Fruit fly (Drosophila melanogaster) whole organism, prepupa: ENCODE data around the gene CG13898.
A peak's percentile ranks its signal among the peaks of the same experiment; 100 is the strongest.

ENCODE experiments used
- Blimp-1 ChIP-seq: fragments of 200-800 bp; sonication (Bioruptor generic); optimal IDR thresholded peaks from 3 replicates; lab custom pipeline; 2017; ENCODE audit warnings: missing biosample characterization, missing genetic modification characterization, mild to moderate bottlenecking, moderate library complexity, missing genetic modification reagents
- CG10631 ChIP-seq: fragments of 200-800 bp; sonication (Bioruptor generic); optimal IDR thresholded peaks from 2 replicates; lab custom pipeline; 2016; ENCODE audit warnings: missing biosample characterization, missing genetic modification characterization
- CG11294 ChIP-seq: fragments of 200-800 bp; sonication (Bioruptor generic); IDR thresholded peaks from 2 replicates; pipeline ENCODE4 v1.3.6; 2022; ENCODE audit warnings: missing biosample characterization, missing genetic modification characterization
- CG11762 ChIP-seq: fragments of 200-800 bp; sonication (Bioruptor generic); optimal IDR thresholded peaks from 3 replicates; lab custom pipeline; 2016; ENCODE audit warnings: missing biosample characterization, missing genetic modification characterization; ENCODE audit not compliant: insufficient read depth
- CG11902 ChIP-seq: fragments of 200-800 bp; sonication (Bioruptor generic); optimal IDR thresholded peaks from 3 replicates; lab custom pipeline; 2016; ENCODE audit warnings: missing biosample characterization, missing genetic modification characterization
- CG15336 ChIP-seq: fragments of 200-800 bp; sonication (Bioruptor generic); IDR thresholded peaks from 2 replicates; pipeline ENCODE4 v1.3.6; 2022; ENCODE audit warnings: missing biosample characterization, missing genetic modification characterization
- CG1621 ChIP-seq: fragments of 200-800 bp; sonication (Bioruptor generic); optimal IDR thresholded peaks from 3 replicates; lab custom pipeline; 2018; ENCODE audit warnings: missing biosample characterization, mild to moderate bottlenecking, missing genetic modification characterization
- CG16779 ChIP-seq: fragments of 200-800 bp; sonication (Bioruptor generic); optimal IDR thresholded peaks from 3 replicates; lab custom pipeline; 2017; ENCODE audit warnings: missing biosample characterization, mild to moderate bottlenecking, missing genetic modification characterization
- CG3032 ChIP-seq: fragments of 200-800 bp; optimal IDR thresholded peaks from 2 replicates; lab custom pipeline; 2019; ENCODE audit warnings: missing biosample characterization, mild to moderate bottlenecking, missing genetic modification characterization, moderate library complexity
- CG31627 ChIP-seq: fragments of 200-800 bp; sonication (Bioruptor generic); optimal IDR thresholded peaks from 3 replicates; lab custom pipeline; 2016; ENCODE audit warnings: missing biosample characterization, missing genetic modification characterization
- CG32006 ChIP-seq: fragments of 200-800 bp; sonication (Bioruptor generic); optimal IDR thresholded peaks from 3 replicates; lab custom pipeline; 2017; ENCODE audit warnings: missing biosample characterization, mild to moderate bottlenecking, missing genetic modification characterization
- CG3919 ChIP-seq: fragments of 200-800 bp; sonication (Bioruptor generic); optimal IDR thresholded peaks from 3 replicates; lab custom pipeline; 2016; ENCODE audit warnings: missing biosample characterization, missing genetic modification characterization
- CG4318 ChIP-seq: fragments of 200-800 bp; sonication (Bioruptor generic); optimal IDR thresholded peaks from 3 replicates; lab custom pipeline; 2017; ENCODE audit warnings: missing biosample characterization, mild to moderate bottlenecking, missing genetic modification characterization
- CG6163 ChIP-seq: fragments of 200-800 bp; sonication (Bioruptor generic); IDR thresholded peaks from 3 replicates; pipeline ENCODE4 v1.3.6; 2022; ENCODE audit warnings: missing biosample characterization, missing genetic modification characterization
- CG6276 ChIP-seq: fragments of 200-800 bp; sonication (Bioruptor generic); optimal IDR thresholded peaks from 2 replicates; lab custom pipeline; 2017; ENCODE audit warnings: missing biosample characterization, mild to moderate bottlenecking, missing genetic modification characterization
- CG6808 ChIP-seq: fragments of 200-800 bp; sonication (Bioruptor generic); optimal IDR thresholded peaks from 3 replicates; lab custom pipeline; 2017; ENCODE audit warnings: missing biosample characterization, missing genetic modification characterization, mild to moderate bottlenecking, moderate library complexity, missing genetic modification reagents
- CG8119 ChIP-seq: fragments of 200-800 bp; sonication (Bioruptor generic); IDR thresholded peaks from 3 replicates; pipeline ENCODE4 v1.3.6; 2022; ENCODE audit warnings: missing biosample characterization, missing genetic modification characterization
- Eip75B ChIP-seq: fragments of 200-800 bp; sonication (Bioruptor generic); optimal IDR thresholded peaks from 3 replicates; lab custom pipeline; 2016; ENCODE audit warnings: missing biosample characterization, missing genetic modification characterization
- Eip78C ChIP-seq: fragments of 200-800 bp; sonication (Bioruptor generic); peaks from one replicate; lab custom pipeline; 2016; ENCODE audit warnings: missing biosample characterization, missing genetic modification characterization
- Eip93F ChIP-seq: fragments of 200-800 bp; sonication (Bioruptor generic); optimal IDR thresholded peaks from 2 replicates; lab custom pipeline; 2016; ENCODE audit warnings: missing biosample characterization, mild to moderate bottlenecking, missing genetic modification characterization
- Ets21C ChIP-seq: fragments of 200-800 bp; sonication (Bioruptor generic); optimal IDR thresholded peaks from 3 replicates; lab custom pipeline; 2016; ENCODE audit warnings: missing biosample characterization, missing genetic modification characterization
- Gug ChIP-seq: fragments of 200-800 bp; sonication (Bioruptor generic); IDR thresholded peaks from 2 replicates; pipeline ENCODE4 v1.3.6; 2022; ENCODE audit warnings: missing biosample characterization, missing genetic modification characterization
- Hr38 ChIP-seq: sonication (Bioruptor generic); optimal IDR thresholded peaks from 2 replicates; lab custom pipeline; 2016; ENCODE audit warnings: missing biosample characterization, missing genetic modification characterization
- Hr39 ChIP-seq: fragments of 200-800 bp; sonication (Bioruptor generic); optimal IDR thresholded peaks from 2 replicates; lab custom pipeline; 2016; ENCODE audit warnings: missing biosample characterization, missing genetic modification characterization
- Hr4 ChIP-seq: fragments of 200-800 bp; sonication (Bioruptor generic); optimal IDR thresholded peaks from 3 replicates; lab custom pipeline; 2016; ENCODE audit warnings: missing biosample characterization, missing genetic modification characterization
- Lpt ChIP-seq: fragments of 200-800 bp; sonication (Bioruptor generic); optimal IDR thresholded peaks from 3 replicates; lab custom pipeline; 2016; ENCODE audit warnings: missing biosample characterization, missing genetic modification characterization
- Met ChIP-seq: fragments of 200-800 bp; sonication (Bioruptor generic); optimal IDR thresholded peaks from 3 replicates; lab custom pipeline; 2016; ENCODE audit warnings: missing biosample characterization, missing genetic modification characterization
- OdsH ChIP-seq: fragments of 200-800 bp; sonication (Bioruptor generic); optimal IDR thresholded peaks from 3 replicates; lab custom pipeline; 2016; ENCODE audit warnings: missing biosample characterization, missing genetic modification characterization
- Smox ChIP-seq: fragments of 200-800 bp; sonication (Bioruptor generic); optimal IDR thresholded peaks from 3 replicates; lab custom pipeline; 2016; ENCODE audit warnings: missing biosample characterization, missing genetic modification characterization
- Sox14 ChIP-seq: fragments of 200-800 bp; sonication (Bioruptor generic); optimal IDR thresholded peaks from 3 replicates; lab custom pipeline; 2016; ENCODE audit warnings: missing biosample characterization, missing genetic modification characterization
- Sox15 ChIP-seq: fragments of 200-800 bp; sonication (Bioruptor generic); optimal IDR thresholded peaks from 3 replicates; lab custom pipeline; 2016; ENCODE audit warnings: missing biosample characterization, missing genetic modification characterization
- achi ChIP-seq: fragments of 200-800 bp; sonication (Bioruptor generic); optimal IDR thresholded peaks from 3 replicates; lab custom pipeline; 2016; ENCODE audit warnings: missing biosample characterization, missing genetic modification characterization
- acj6 ChIP-seq: fragments of 200-800 bp; sonication (Bioruptor generic); optimal IDR thresholded peaks from 3 replicates; lab custom pipeline; 2016; ENCODE audit warnings: missing biosample characterization, missing genetic modification characterization
- cyc ChIP-seq: fragments of 200-800 bp; sonication (Bioruptor generic); optimal IDR thresholded peaks from 3 replicates; lab custom pipeline; 2016; ENCODE audit warnings: missing biosample characterization, missing genetic modification characterization
- dsx ChIP-seq: fragments of 200-800 bp; optimal IDR thresholded peaks from 3 replicates; lab custom pipeline; 2019; ENCODE audit warnings: missing biosample characterization, mild to moderate bottlenecking, missing genetic modification characterization, moderate library complexity; ENCODE audit not compliant: poor library complexity, severe bottlenecking
- eg ChIP-seq: fragments of 200-800 bp; sonication (Bioruptor generic); IDR thresholded peaks from 3 replicates; pipeline ENCODE4 v1.3.6; 2022; ENCODE audit warnings: missing biosample characterization, missing genetic modification characterization
- fd59A ChIP-seq: fragments of 200-800 bp; sonication (Bioruptor generic); optimal IDR thresholded peaks from 2 replicates; lab custom pipeline; 2017; ENCODE audit warnings: missing biosample characterization, mild to moderate bottlenecking, missing genetic modification characterization, missing genetic modification reagents
- fkh ChIP-seq: fragments of 200-800 bp; sonication (Bioruptor generic); optimal IDR thresholded peaks from 3 replicates; lab custom pipeline; 2017; ENCODE audit warnings: missing biosample characterization, mild to moderate bottlenecking, missing genetic modification characterization, moderate library complexity
- lz ChIP-seq: fragments of 200-800 bp; sonication (Bioruptor generic); optimal IDR thresholded peaks from 3 replicates; lab custom pipeline; 2016; ENCODE audit warnings: missing biosample characterization, missing genetic modification characterization
- pdm3 ChIP-seq: fragments of 200-800 bp; sonication (Bioruptor generic); optimal IDR thresholded peaks from 3 replicates; lab custom pipeline; 2016; ENCODE audit warnings: missing biosample characterization, missing genetic modification characterization
- vri ChIP-seq: fragments of 200-800 bp; sonication (Bioruptor generic); optimal IDR thresholded peaks from 3 replicates; lab custom pipeline; 2016; ENCODE audit warnings: missing biosample characterization, mild to moderate bottlenecking, missing genetic modification characterization

CG13898 gene

DNA sequence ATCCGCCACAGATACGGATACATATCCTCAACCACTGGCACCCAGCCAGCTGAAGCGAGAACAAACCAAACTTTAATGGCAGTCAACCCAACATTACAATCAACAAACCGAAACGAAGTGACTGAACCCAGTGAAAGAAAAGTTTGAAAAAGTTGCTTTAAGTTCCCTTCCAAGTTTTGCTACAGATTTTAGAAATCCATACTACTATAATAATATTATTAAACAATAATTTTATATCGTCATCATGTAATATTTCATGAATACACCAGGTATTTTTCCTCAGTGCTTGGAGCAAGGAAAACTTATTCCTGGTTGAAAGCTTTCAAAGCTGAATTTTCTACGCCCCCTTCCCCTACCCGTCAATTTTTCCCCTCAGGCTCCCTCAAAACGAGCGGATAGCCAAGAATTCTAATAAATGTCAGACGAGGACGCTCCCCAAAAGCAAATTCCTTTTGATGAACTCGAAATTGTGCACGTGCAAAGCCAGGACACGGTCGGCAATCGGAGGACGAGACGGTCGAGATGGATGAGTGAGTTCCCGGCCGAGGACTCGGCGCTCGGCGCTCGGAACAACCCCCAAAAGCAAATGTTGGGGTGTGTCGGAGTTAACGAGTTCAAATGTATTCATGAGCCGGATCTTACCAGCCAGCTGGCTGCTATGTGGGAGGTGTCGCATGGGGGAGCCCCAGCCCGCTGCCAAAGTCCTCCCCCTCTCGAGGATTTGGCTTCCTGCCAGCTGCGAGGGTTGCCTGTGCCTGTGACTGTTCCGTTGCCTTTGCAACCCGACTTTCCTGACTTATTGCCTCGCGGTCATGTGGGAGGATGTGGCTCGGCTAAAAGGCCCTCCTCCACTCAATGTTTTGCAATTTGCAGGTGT lies 6.7 kb downstream of the CG13898 start (continued):
- TF ChIP-seq Ets21C (GFP tag; lab: Kevin White, UChicago) (no peak), Hr39 (GFP tag; lab: Kevin White, UChicago) (no peak), Lpt (GFP tag; lab: Kevin White, UChicago) (no peak), dsx (GFP tag; lab: Kevin White, UChicago) (peak; percentile 51), lz (GFP tag; lab: Kevin White, UChicago) (no peak), cyc (GFP tag; lab: Kevin White, UChicago) (no peak), CG1621 (tag; lab: Kevin White, UChicago) (no peak), CG3032 (tag; lab: Kevin White, UChicago) (peak; percentile 35)

DNA sequence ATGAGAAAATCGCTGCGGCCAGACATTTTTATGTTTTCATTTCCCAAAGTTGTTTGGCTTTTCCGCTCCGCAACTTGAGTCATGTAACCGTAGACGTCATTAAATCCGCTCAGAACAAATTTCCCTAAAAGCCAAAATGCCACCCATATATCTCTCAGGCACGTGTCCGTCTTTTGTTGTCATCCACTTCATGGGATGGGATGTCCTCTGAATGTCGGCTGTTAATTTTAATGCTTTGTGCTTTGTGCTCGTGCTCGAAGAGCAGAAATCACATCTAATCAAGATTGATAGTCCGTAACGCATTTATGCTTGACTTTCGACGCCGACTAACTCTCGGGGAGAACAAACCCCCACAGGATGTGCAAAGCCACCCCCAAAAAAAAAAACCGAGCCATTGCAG lies 8.8 kb downstream of the CG13898 start:
- TF ChIP-seq vri (GFP tag; lab: Kevin White, UChicago): no peak
- TF ChIP-seq CG3919 (GFP tag; lab: Kevin White, UChicago): no peak
- TF ChIP-seq CG31627: no peak
- TF ChIP-seq Smox (GFP tag; lab: Kevin White, UChicago): no peak
- no peak for TF ChIP-seq fd59A (GFP tag; lab: Kevin White, UChicago)
- TF ChIP-seq CG11902 (GFP tag; lab: Kevin White, UChicago): no peak
- no peak for TF ChIP-seq CG8119 (GFP tag; lab: Robert Waterston, UW)
- TF ChIP-seq CG16779 (tag; lab: Kevin White, UChicago): no peak
- TF ChIP-seq Eip93F (GFP tag; lab: Kevin White, UChicago): no peak
- TF ChIP-seq CG4318 (GFP tag; lab: Kevin White, UChicago): no peak
- TF ChIP-seq cyc (GFP tag; lab: Kevin White, UChicago): no peak
- TF ChIP-seq, all 60 proteins: peak for 0

DNA sequence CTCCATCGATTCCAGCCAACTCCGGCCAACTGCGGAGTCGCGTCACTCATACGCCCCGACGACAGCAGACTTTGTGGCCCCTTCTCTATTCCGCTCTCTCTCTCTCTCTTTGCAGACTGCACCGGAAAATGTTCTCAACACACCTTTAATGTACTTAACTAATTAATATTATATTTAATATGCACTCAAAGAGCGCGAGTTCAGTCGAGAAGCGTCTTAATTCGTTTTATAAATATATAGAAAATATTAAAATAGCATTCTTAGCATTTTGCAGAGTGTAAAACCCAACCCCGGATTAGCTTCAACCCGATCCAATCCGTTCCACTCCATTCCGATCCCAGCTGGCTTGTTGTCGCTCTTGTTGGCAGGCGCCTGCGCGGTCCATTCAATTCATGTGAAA lies 9.4 kb downstream of the CG13898 start:
- TF ChIP-seq Hr4 (GFP tag; lab: Kevin White, UChicago) (peak; percentile 41), achi (GFP tag; lab: Kevin White, UChicago) (peak; percentile 21), CG11762 (no peak), Blimp-1 (GFP tag; lab: Kevin White, UChicago) (no peak), CG6163 (GFP tag; lab: Robert Waterston, UW) (peak; percentile 51; the same call in 1 of the 3 replicates), CG8119 (GFP tag; lab: Robert Waterston, UW) (peak; percentile 73), CG6276 (GFP tag; lab: Kevin White, UChicago) (peak; percentile 52), CG10631 (GFP tag; lab: Kevin White, UChicago) (no peak), CG11294 (GFP tag; lab: Robert Waterston, UW) (no peak), Sox15 (no peak), CG4318 (GFP tag; lab: Kevin White, UChicago) (peak; percentile 10), eg (GFP tag; lab: Robert Waterston, UW) (peak; percentile 81), pdm3 (GFP tag; lab: Kevin White, UChicago) (peak; percentile 17), CG15336 (GFP tag; lab: Robert Waterston, UW) (peak; percentile 75), CG32006 (GFP tag; lab: Kevin White, UChicago) (peak; percentile 70), Eip78C (GFP tag; lab: Kevin White, UChicago) (peak; percentile 55)

DNA sequence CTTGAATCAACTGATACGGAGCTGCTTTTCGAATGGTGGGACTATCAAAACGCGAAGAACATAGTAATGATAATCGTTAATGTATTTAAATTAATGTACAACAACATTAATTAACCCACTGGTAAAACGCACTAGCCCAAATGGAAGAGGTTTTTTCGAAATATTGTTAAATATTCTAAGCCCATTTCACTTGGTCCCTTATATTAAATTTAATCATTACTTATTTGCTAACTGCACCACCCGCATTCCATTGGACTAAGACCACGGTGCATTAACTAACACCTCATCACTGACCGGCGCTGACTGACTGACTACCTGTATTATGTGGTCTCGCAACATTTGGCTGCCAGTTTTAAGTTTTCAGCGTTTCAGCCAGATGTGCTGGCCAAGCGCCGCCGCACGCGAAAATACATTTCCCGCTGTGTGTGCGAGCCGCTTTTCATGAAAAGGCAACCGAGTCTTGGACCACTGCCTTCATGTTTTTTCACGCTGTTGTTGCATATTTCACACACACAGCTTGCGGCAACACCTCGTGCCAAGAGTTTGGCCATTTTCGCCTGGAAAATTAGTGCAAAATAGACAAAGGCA lies 10.0 kb downstream of the CG13898 start:
- no peak for TF ChIP-seq Eip75B (GFP tag; lab: Kevin White, UChicago)
- TF ChIP-seq CG10631 (GFP tag; lab: Kevin White, UChicago): peak; percentile 6
- TF ChIP-seq Sox14 (GFP tag; lab: Kevin White, UChicago): peak; percentile 40
- TF ChIP-seq CG11294 (GFP tag; lab: Robert Waterston, UW): peak; percentile 40; the same call in 1 of the 2 replicates
- TF ChIP-seq CG8119 (GFP tag; lab: Robert Waterston, UW): peak; percentile 71; the same call in 2 of the 3 replicates
- TF ChIP-seq Gug (GFP tag; lab: Robert Waterston, UW): 0 out of 2 replicates have a peak, but pooled peaks have one; percentile 28
- no peak for TF ChIP-seq fkh (GFP tag; lab: Kevin White, UChicago)
- no peak for TF ChIP-seq Eip93F (GFP tag; lab: Kevin White, UChicago)
- peak; percentile 7 for TF ChIP-seq Met (GFP tag; lab: Kevin White, UChicago)
- TF ChIP-seq Lpt (GFP tag; lab: Kevin White, UChicago): peak; percentile 10
- TF ChIP-seq Hr38: no peak
- peak; percentile 28 for TF ChIP-seq CG3919 (GFP tag; lab: Kevin White, UChicago)
- TF ChIP-seq Hr4 (GFP tag; lab: Kevin White, UChicago): peak; percentile 72
- TF ChIP-seq CG32006 (GFP tag; lab: Kevin White, UChicago): peak; percentile 77
- TF ChIP-seq OdsH (GFP tag; lab: Kevin White, UChicago): peak; percentile 55
- TF ChIP-seq acj6 (GFP tag; lab: Kevin White, UChicago): peak; percentile 24
- TF ChIP-seq Eip78C (GFP tag; lab: Kevin White, UChicago): peak; percentile 78
- no peak for TF ChIP-seq CG6808 (GFP tag; lab: Kevin White, UChicago)
- peak; percentile 63 for TF ChIP-seq CG15336 (GFP tag; lab: Robert Waterston, UW)
- peak; percentile 11 for TF ChIP-seq lz (GFP tag; lab: Kevin White, UChicago)
- TF ChIP-seq achi (GFP tag; lab: Kevin White, UChicago): peak; percentile 61
- TF ChIP-seq CG6163 (GFP tag; lab: Robert Waterston, UW): 0 out of 3 replicates have a peak, but pooled peaks have one; percentile 15
